Worm (Caenorhabditis elegans) whole organism, young adult: ENCODE results near the gene cct-3.

ENCODE experiments used
- ama-1 ChIP-seq, 3 experiments: fragments of 150-350 bp in 1 of 3; sonication (generic microtip) in 2 of 3; optimal IDR thresholded peaks; 2 replicates each; lab custom pipeline; 2014 to 2018; ENCODE audit warnings: missing biosample characterization in 2 of 3, missing genetic modification characterization in 2 of 3, missing genetic modification reagents in 2 of 3
- him-1 ChIP-seq: sonication (generic microtip); optimal IDR thresholded peaks from 2 replicates; lab custom pipeline; 2016; ENCODE audit warnings: missing genotype, missing genetic modification reagents, missing genetic modification characterization, missing compliant biosample characterization
- nfya-2 ChIP-seq: fragments of 200-800 bp; sonication (Bioruptor generic); IDR thresholded peaks from 2 replicates; pipeline ENCODE4 v1.3.6; 2022; ENCODE audit warnings: missing genetic modification reagents, missing genetic modification characterization, missing compliant biosample characterization
- nhr-90 ChIP-seq: sonication (generic microtip); optimal IDR thresholded peaks from 2 replicates; lab custom pipeline; 2016; ENCODE audit warnings: missing genotype, mild to moderate bottlenecking, missing genetic modification characterization, missing compliant biosample characterization
- snpc-4 ChIP-seq, 5 experiments: fragments of 150-350 bp in 1 of 5; sonication (generic microtip) in 4 of 5; optimal IDR thresholded peaks; 2 replicates each; lab custom pipeline; 2014 to 2018; ENCODE audit warnings: missing genetic modification characterization in 5 of 5, missing biosample characterization in 3 of 5, antibody characterized with exemption in 2 of 5, mild to moderate bottlenecking in 2 of 5, missing compliant biosample characterization in 2 of 5, missing genotype in 2 of 5, moderate library complexity in 2 of 5, missing genetic modification reagents in 1 of 5

DNA sequence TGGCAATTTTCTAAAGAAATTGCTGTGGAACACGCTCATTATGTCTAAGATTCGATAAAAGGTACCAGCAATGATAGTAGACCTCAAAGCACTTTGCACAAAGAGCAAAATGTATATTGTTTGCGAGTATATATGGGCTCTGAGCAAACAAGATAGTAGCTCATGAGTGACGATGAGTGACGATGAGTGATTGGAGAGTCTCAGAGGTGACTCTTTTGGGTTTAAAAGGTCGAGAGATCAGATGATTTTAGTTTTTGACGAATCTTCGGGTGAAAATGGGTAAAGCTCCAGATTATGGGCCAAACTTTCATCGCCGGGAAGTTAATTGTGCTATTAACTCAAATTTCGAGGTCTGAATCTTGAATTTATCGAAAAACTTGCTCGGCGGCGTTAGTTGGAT lies 36.6 kb upstream of the cct-3 start:
- TF ChIP-seq nfya-2 (GFP tag; lab: Robert Waterston, UW) (no peak), him-1 (no peak), nhr-90 (tag; lab: Kevin White, UChicago) (no peak), snpc-4 (GFP tag; optimal IDR thresholded peaks at IDR 0.05; lab: Kevin White, UChicago) (no peak), snpc-4 (tag; optimal IDR thresholded peaks at IDR 0.05; lab: Kevin White, UChicago) (no peak), ama-1 (optimal IDR thresholded peaks at IDR 0.05; lab: Kevin White, UChicago) (no peak), ama-1 (GFP tag; optimal IDR thresholded peaks at IDR 0.05; lab: Kevin White, UChicago) (no peak)
